Worm (Caenorhabditis elegans): Measurements from ENCODE around the gene T10D4.6.

DNA sequence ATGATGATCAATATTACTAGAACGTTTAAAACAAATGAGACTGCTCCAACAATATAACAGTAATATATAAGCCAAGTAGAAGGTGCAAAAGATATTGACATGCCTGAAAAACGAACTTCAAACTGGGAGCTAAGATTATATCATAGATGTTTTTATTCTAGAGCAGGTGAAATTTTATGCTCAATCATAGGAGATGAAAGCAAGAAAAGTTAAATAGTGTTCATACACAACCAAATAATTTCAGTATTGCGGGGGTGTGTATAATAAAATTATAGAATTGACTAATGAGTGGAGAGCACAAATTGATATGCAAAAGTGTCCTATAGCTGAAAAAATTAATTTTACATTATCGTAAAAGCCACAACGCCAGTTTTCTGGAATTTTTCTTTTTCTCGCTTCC lies 39.9 kb downstream of the T10D4.6 start, which contains the start of gene sri-34:
- TF ChIP-seq lin-13 (GFP tag; optimal IDR thresholded peaks at IDR 0.05) (no peak), lin-14 (GFP tag; optimal IDR thresholded peaks at IDR 0.05) (no peak), ceh-82 (tag; optimal IDR thresholded peaks at IDR 0.05) (no peak), unc-62 (GFP tag; optimal IDR thresholded peaks at IDR 0.05) (no peak), dpl-1 (GFP tag; optimal IDR thresholded peaks at IDR 0.05) (no peak), dsc-1 (tag; optimal IDR thresholded peaks at IDR 0.05) (no peak), nhr-28 (tag; optimal IDR thresholded peaks at IDR 0.05) (no peak), ces-1 (GFP tag; optimal IDR thresholded peaks at IDR 0.05) (no peak), tbx-2 (tag; optimal IDR thresholded peaks at IDR 0.05) (no peak), lir-3 (tag; optimal IDR thresholded peaks at IDR 0.05; ENCODE audit: poor library complexity) (no peak), ztf-11 (tag; optimal IDR thresholded peaks at IDR 0.05) (no peak), ceh-88 (GFP tag; IDR thresholded peaks at IDR 0.05) (no peak)
